Fruit fly (Drosophila melanogaster): ENCODE data around the gene CG5731.

CG5731 gene

dm6 chr2L:10180182-10180779 lies 29.3 kb downstream of the CG5731 start, which contains the start of gene CG44153:
CG44153 (minus strand) TSS chr2L:10180256.
- no peak for TF ChIP-seq noc (tag; optimal IDR thresholded peaks at IDR 0.05)

- TF ChIP-seq noc (tag; optimal IDR thresholded peaks at IDR 0.05): no peak
Observed at dm6 chr2L:10172402-10172801, 37.1 kb downstream of the CG5731 start, which contains the start of gene CG13137. CG13137 (plus strand) TSS chr2L:10172702.

Data from whole organism, larva.